Fruit fly (Drosophila melanogaster) whole organism, wandering third instar larva: Measurements from ENCODE around the gene Tcs6.

Experiments
- Abd-B ChIP-seq: fragments of >200 bp; optimal IDR thresholded peaks from 2 replicates; lab custom pipeline; 2017; ENCODE audit warnings: missing biosample characterization, missing genetic modification characterization
- HLH106 ChIP-seq: fragments of 200-800 bp; optimal IDR thresholded peaks from 3 replicates; lab custom pipeline; 2019; ENCODE audit warnings: missing biosample characterization, mild to moderate bottlenecking, missing genetic modification characterization, moderate library complexity
- Hnf4 ChIP-seq: fragments of 200-800 bp; sonication (Bioruptor generic); optimal IDR thresholded peaks from 2 replicates; lab custom pipeline; 2016; ENCODE audit warnings: missing biosample characterization, mild to moderate bottlenecking, missing genetic modification characterization
- Vsx2 ChIP-seq: fragments of 200-300, 225-300 bp; sonication (Bioruptor generic); optimal IDR thresholded peaks from 2 replicates; lab custom pipeline; 2018; ENCODE audit warnings: missing biosample characterization, missing genetic modification characterization; ENCODE audit not compliant: partially characterized antibody
- brk ChIP-seq: fragments of 200-800 bp; sonication (Bioruptor generic); optimal IDR thresholded peaks from 2 replicates; lab custom pipeline; 2016; ENCODE audit warnings: missing biosample characterization, mild to moderate bottlenecking, missing genetic modification characterization
- dl ChIP-seq, 2 experiments: fragments of 175-275, 200-275 bp in 1 of 2; fragments of 200-275 bp in 1 of 2; sonication (Bioruptor generic); optimal IDR thresholded peaks; lab custom pipeline; 2018; ENCODE audit warnings: mild to moderate bottlenecking in 2 of 2, missing biosample characterization in 2 of 2, missing genetic modification characterization in 2 of 2, moderate library complexity in 2 of 2; ENCODE audit not compliant: partially characterized antibody in 2 of 2, insufficient read depth in 1 of 2
- dsf ChIP-seq: sonication (Bioruptor generic); optimal IDR thresholded peaks from 2 replicates; lab custom pipeline; 2016; ENCODE audit warnings: missing biosample characterization, missing genetic modification characterization, borderline replicate concordance
- ey ChIP-seq: fragments of 200-800 bp; sonication (Bioruptor generic); optimal IDR thresholded peaks from 2 replicates; lab custom pipeline; 2016; ENCODE audit warnings: missing biosample characterization, missing genetic modification characterization
- h ChIP-seq: fragments of 200-800 bp; sonication (Bioruptor generic); optimal IDR thresholded peaks from 3 replicates; lab custom pipeline; 2016; ENCODE audit warnings: missing biosample characterization, mild to moderate bottlenecking, missing genetic modification characterization
- pan ChIP-seq: fragments of >200 bp; optimal IDR thresholded peaks from 2 replicates; lab custom pipeline; 2017
- psq ChIP-seq: fragments of 200-800 bp; sonication (Bioruptor generic); optimal IDR thresholded peaks from 3 replicates; lab custom pipeline; 2017; ENCODE audit warnings: missing biosample characterization, mild to moderate bottlenecking, missing genetic modification characterization, moderate library complexity
- rgr ChIP-seq: fragments of 200-800 bp; sonication (Bioruptor generic); optimal IDR thresholded peaks from 3 replicates; lab custom pipeline; 2016; ENCODE audit warnings: missing biosample characterization, mild to moderate bottlenecking, missing genetic modification characterization
- usp ChIP-seq: fragments of >200 bp; optimal IDR thresholded peaks from 2 replicates; lab custom pipeline; 2017; ENCODE audit warnings: missing biosample characterization, missing genetic modification characterization
- woc ChIP-seq: sonication (Bioruptor generic); optimal IDR thresholded peaks from 2 replicates; lab custom pipeline; 2016; ENCODE audit warnings: missing biosample characterization, mild to moderate bottlenecking, missing genetic modification characterization

- TF ChIP-seq pan (lab: Kevin White, UChicago) (no peak), brk (GFP tag; lab: Kevin White, UChicago) (peak; percentile 53), Abd-B (no peak), usp (GFP tag; lab: Kevin White, UChicago) (no peak), woc (GFP tag; lab: Kevin White, UChicago) (peak; percentile 94), Hnf4 (peak; percentile 54), psq (GFP tag; lab: Kevin White, UChicago) (peak; percentile 88), dsf (no peak), h (GFP tag; lab: Kevin White, UChicago) (peak; percentile 85), ey (GFP tag; lab: Kevin White, UChicago) (peak; percentile 88), dl (GFP tag; optimal IDR thresholded peaks at IDR 0.05; lab: Kevin White, UChicago; ENCODE audit: insufficient read depth in 1 of 2, partially characterized antibody in 2 of 2) (peak in 1 of 2 experiments; percentile 65), HLH106 (tag; lab: Kevin White, UChicago) (peak; percentile 95), Vsx2 (GFP tag; lab: Kevin White, UChicago) (peak; percentile 74), rgr (peak; percentile 87)
Measured at dm6 chr3R:26021195-26021914, 36.7 kb downstream of the Tcs6 start.
